Worm (Caenorhabditis elegans) whole organism, mixed stage, embryonic: ENCODE data around the gene cpr-6.

ENCODE experiments used
- lin-13 ChIP-seq: fragments of 150-350 bp; optimal IDR thresholded peaks from 2 replicates; lab custom pipeline; 2014; ENCODE audit warnings: missing biosample characterization, missing genetic modification characterization
- lsy-2 ChIP-seq: fragments of 150-350 bp; optimal IDR thresholded peaks from 2 replicates; lab custom pipeline; 2014; ENCODE audit warnings: missing biosample characterization, missing genetic modification characterization
- nhr-237 ChIP-seq: fragments of 150-350 bp; optimal IDR thresholded peaks from 2 replicates; lab custom pipeline; 2014; ENCODE audit warnings: missing biosample characterization, missing genetic modification characterization
- nhr-28 ChIP-seq: fragments of 150-350 bp; optimal IDR thresholded peaks from 2 replicates; lab custom pipeline; 2014; ENCODE audit warnings: missing biosample characterization, missing genetic modification characterization

DNA sequence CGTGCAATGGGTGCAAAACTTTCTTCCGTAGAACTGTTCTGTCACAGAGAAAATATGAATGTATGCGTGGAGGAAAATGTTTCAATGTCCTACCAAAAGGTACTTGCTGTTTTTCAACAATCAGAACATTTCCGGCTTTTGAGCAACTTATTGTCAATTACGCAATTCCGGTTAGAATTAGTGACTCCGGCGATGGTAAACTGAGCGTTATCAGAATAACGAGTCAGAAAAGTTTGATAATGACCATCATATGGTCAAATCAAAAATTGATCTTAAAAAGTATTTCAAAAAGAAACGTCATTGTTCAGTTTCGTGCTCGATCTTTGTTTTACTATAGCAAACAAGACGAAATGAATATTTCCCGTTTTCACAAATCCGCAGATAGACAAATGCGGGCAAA, 49.8 kb downstream of the cpr-6 start:
- TF ChIP-seq nhr-28 (tag; lab: Kevin White, UChicago) (no peak), lin-13 (tag; lab: Kevin White, UChicago) (no peak), lsy-2 (tag; lab: Kevin White, UChicago) (no peak), nhr-237 (tag; lab: Kevin White, UChicago) (no peak)
